Worm (Caenorhabditis elegans): ENCODE results near the gene E04F6.8.

The E04F6.8 gene

ce11 chrII:7224074-7224473 lies 12.9 kb upstream of the E04F6.8 start:
- no peak for TF ChIP-seq cnd-1 (tag; optimal IDR thresholded peaks at IDR 0.05)
- no peak for TF ChIP-seq ceh-43 (GFP tag; optimal IDR thresholded peaks at IDR 0.05)
- no peak for TF ChIP-seq ztf-11 (tag; optimal IDR thresholded peaks at IDR 0.05)
- TF ChIP-seq elt-3 (tag; optimal IDR thresholded peaks at IDR 0.05), result no peak
- TF ChIP-seq M03D4.4 (tag; optimal IDR thresholded peaks at IDR 0.05), result no peak
- TF ChIP-seq ceh-83 (GFP tag; optimal IDR thresholded peaks at IDR 0.05), result no peak
- TF ChIP-seq blmp-1 (tag; optimal IDR thresholded peaks at IDR 0.05), result no peak
- no peak for TF ChIP-seq unc-39 (tag; optimal IDR thresholded peaks at IDR 0.05)
- TF ChIP-seq bed-3 (GFP tag; optimal IDR thresholded peaks at IDR 0.05), result no peak
- no peak for TF ChIP-seq nhr-12 (tag; optimal IDR thresholded peaks at IDR 0.05)
- no peak for TF ChIP-seq nhr-76 (tag; optimal IDR thresholded peaks at IDR 0.05)
- no peak for TF ChIP-seq sem-2 (GFP tag; optimal IDR thresholded peaks at IDR 0.05)
- TF ChIP-seq lin-13 (tag; optimal IDR thresholded peaks at IDR 0.05), result no peak
- TF ChIP-seq mab-5 (tag; optimal IDR thresholded peaks at IDR 0.05), result no peak

DNA sequence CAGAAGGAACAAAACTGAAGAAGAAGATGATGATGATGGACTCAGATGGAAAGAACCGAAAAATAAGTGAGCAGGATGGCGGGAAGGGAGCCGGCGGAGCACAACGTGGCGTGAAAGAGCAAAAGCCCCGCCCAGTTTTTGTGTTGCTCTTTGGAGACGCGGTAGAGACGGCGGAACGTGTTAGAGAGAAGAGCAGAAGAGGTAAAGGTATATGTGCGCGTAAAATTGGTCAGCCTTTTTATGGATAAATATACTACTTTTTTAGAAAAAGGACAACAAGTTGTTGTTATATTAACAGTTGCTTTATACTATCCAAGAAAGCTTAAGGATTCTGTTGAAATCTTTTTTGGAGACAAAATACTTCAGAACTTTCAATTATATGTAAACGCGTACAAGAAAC lies 5.9 kb upstream of the E04F6.8 start, which contains the start of gene E04F6.10:
Gene E04F6.10, minus strand, starts transcription at position 101 of the 400 bp plus-strand sequence.
- no peak for TF ChIP-seq drap-1 (GFP tag; optimal IDR thresholded peaks at IDR 0.05)
- no peak for TF ChIP-seq nhr-12 (tag; optimal IDR thresholded peaks at IDR 0.05)
- no peak for TF ChIP-seq mep-1 (tag; optimal IDR thresholded peaks at IDR 0.05)
- TF ChIP-seq ham-2 (GFP tag; optimal IDR thresholded peaks at IDR 0.05), result no peak
- no peak for TF ChIP-seq cnd-1 (tag; optimal IDR thresholded peaks at IDR 0.05)
- no peak for TF ChIP-seq hlh-1 (tag; optimal IDR thresholded peaks at IDR 0.05)
- no peak for TF ChIP-seq nhr-28 (tag; optimal IDR thresholded peaks at IDR 0.05)

ce11 chrII:7212059-7212458 lies 879 bp upstream of the E04F6.8 start, which contains the start of gene E04F6.9:
TSS of gene E04F6.9 (minus strand) at chrII:7212159.
- TF ChIP-seq ztf-11 (tag; optimal IDR thresholded peaks at IDR 0.05) (no peak), drap-1 (GFP tag; optimal IDR thresholded peaks at IDR 0.05) (no peak), mls-2 (tag; optimal IDR thresholded peaks at IDR 0.05) (no peak), unc-39 (tag; optimal IDR thresholded peaks at IDR 0.05) (no peak), flh-1 (GFP tag; optimal IDR thresholded peaks at IDR 0.05) (no peak), bed-3 (GFP tag; optimal IDR thresholded peaks at IDR 0.05) (no peak), elt-1 (tag; optimal IDR thresholded peaks at IDR 0.05; ENCODE audit: borderline replicate concordance, insufficient read depth) (no peak), ceh-39 (tag; optimal IDR thresholded peaks at IDR 0.05) (no peak), mab-5 (tag; optimal IDR thresholded peaks at IDR 0.05) (no peak), ham-2 (GFP tag; optimal IDR thresholded peaks at IDR 0.05) (no peak), nhr-76 (tag; optimal IDR thresholded peaks at IDR 0.05) (no peak)

- TF ChIP-seq ztf-11 (tag; optimal IDR thresholded peaks at IDR 0.05) (no peak), flh-1 (GFP tag; optimal IDR thresholded peaks at IDR 0.05) (no peak), unc-39 (tag; optimal IDR thresholded peaks at IDR 0.05) (no peak), drap-1 (GFP tag; optimal IDR thresholded peaks at IDR 0.05) (no peak), nhr-28 (tag; optimal IDR thresholded peaks at IDR 0.05) (no peak), tbx-8 (GFP tag; optimal IDR thresholded peaks at IDR 0.05) (no peak), cnd-1 (tag; optimal IDR thresholded peaks at IDR 0.05) (no peak), nhr-237 (tag; optimal IDR thresholded peaks at IDR 0.05) (no peak), lsy-2 (tag; optimal IDR thresholded peaks at IDR 0.05) (no peak), ceh-39 (tag; optimal IDR thresholded peaks at IDR 0.05) (no peak), snpc-4 (tag; optimal IDR thresholded peaks at IDR 0.05) (no peak)
Observed at ce11 chrII:7210187-7210586, 993 bp downstream of the E04F6.8 start, which contains the start of gene E04F6.15. TSS of gene E04F6.15 (minus strand) at chrII:7210287.

- TF ChIP-seq lin-32 (GFP tag; optimal IDR thresholded peaks at IDR 0.05) (no peak), drap-1 (GFP tag; optimal IDR thresholded peaks at IDR 0.05) (no peak), nhr-12 (tag; optimal IDR thresholded peaks at IDR 0.05) (no peak), hlh-1 (tag; optimal IDR thresholded peaks at IDR 0.05) (no peak), pha-4 (tag; optimal IDR thresholded peaks at IDR 0.05) (no peak), mls-2 (tag; optimal IDR thresholded peaks at IDR 0.05) (no peak), zip-8 (tag; optimal IDR thresholded peaks at IDR 0.05) (no peak), snpc-4 (tag; optimal IDR thresholded peaks at IDR 0.05) (no peak)
Observed at ce11 chrII:7208184-7208583, 3.0 kb downstream of the E04F6.8 start, which contains the start of gene dhs-7. TSS of gene dhs-7 (minus strand) at chrII:7208460.

- TF ChIP-seq elt-1 (tag; optimal IDR thresholded peaks at IDR 0.05; ENCODE audit: borderline replicate concordance, insufficient read depth) (no peak), ces-1 (GFP tag; optimal IDR thresholded peaks at IDR 0.05) (no peak), M03D4.4 (tag; optimal IDR thresholded peaks at IDR 0.05) (no peak), snpc-4 (tag; optimal IDR thresholded peaks at IDR 0.05) (no peak), flh-1 (GFP tag; optimal IDR thresholded peaks at IDR 0.05) (no peak), ham-2 (GFP tag; optimal IDR thresholded peaks at IDR 0.05) (no peak), nhr-2 (tag; optimal IDR thresholded peaks at IDR 0.05) (no peak)
Observed at ce11 chrII:7207649-7208048, 3.5 kb downstream of the E04F6.8 start.
